Worm (Caenorhabditis elegans): ENCODE data around the gene panl-3.

panl-3 gene

ce11 chrIII:9818763-9819162 lies at the start of gene panl-3:
panl-3 (plus strand) TSS chrIII:9819056.
- TF ChIP-seq lin-38 (GFP tag; IDR thresholded peaks at IDR 0.05) (peak; percentile 50), zfp-2 (tag; optimal IDR thresholded peaks at IDR 0.05) (no peak), set-16 (GFP tag; IDR thresholded peaks at IDR 0.05) (peak; percentile 23; the same call in 1 of the 2 replicates), fos-1 (tag; optimal IDR thresholded peaks at IDR 0.05) (no peak), hmg-1.1 (GFP tag; IDR thresholded peaks at IDR 0.05) (peak; percentile 80), rbr-2 (tag; optimal IDR thresholded peaks at IDR 0.05) (peak; percentile 59), dve-1 (tag; optimal IDR thresholded peaks at IDR 0.05; ENCODE audit: insufficient read depth) (peak; percentile 58), lin-13 (GFP tag; optimal IDR thresholded peaks at IDR 0.05) (peak; percentile 45), F44E2.7 (GFP tag; IDR thresholded peaks at IDR 0.05) (no peak), nhr-28 (tag; optimal IDR thresholded peaks at IDR 0.05) (peak; percentile 32), mdl-1 (tag; optimal IDR thresholded peaks at IDR 0.05) (peak; percentile 67 to 95), hlh-11 (tag; optimal IDR thresholded peaks at IDR 0.05) (peak; percentile 78), nhr-42 (GFP tag; IDR thresholded peaks at IDR 0.05) (no peak), lsy-2 (tag; optimal IDR thresholded peaks at IDR 0.05) (peak; percentile 10 to 74), hif-1 (tag; optimal IDR thresholded peaks at IDR 0.05) (peak in 1 of 2 experiments; percentile 32), nhr-6 (tag; optimal IDR thresholded peaks at IDR 0.05) (peak; percentile 38), dmd-6 (GFP tag; IDR thresholded peaks at IDR 0.05) (peak; percentile 43), dpl-1 (GFP tag; optimal IDR thresholded peaks at IDR 0.05) (peak; percentile 63), aly-2 (tag; optimal IDR thresholded peaks at IDR 0.05) (no peak), Y48G9A.11 (GFP tag; IDR thresholded peaks at IDR 0.05) (no peak), lim-7 (GFP tag; IDR thresholded peaks at IDR 0.05) (no peak), mep-1 (tag; optimal IDR thresholded peaks at IDR 0.05) (peak; percentile 63), pha-4 (GFP tag; IDR thresholded peaks at IDR 0.05) (no peak), pha-4 (tag; optimal IDR thresholded peaks at IDR 0.05) (peak; percentile 16), ceh-20 (GFP tag; IDR thresholded peaks at IDR 0.05) (peak; percentile 33; the same call in 1 of the 2 replicates), ceh-44 (GFP tag; IDR thresholded peaks at IDR 0.05) (no peak), mes-2 (tag; optimal IDR thresholded peaks at IDR 0.05; ENCODE audit: poor library complexity, severe bottlenecking) (peak; percentile 84), ama-1 (optimal IDR thresholded peaks at IDR 0.05) (peak; percentile 3), hlh-30 (tag; optimal IDR thresholded peaks at IDR 0.05; ENCODE audit: insufficient read depth) (peak; percentile 99), ztf-7 (tag; optimal IDR thresholded peaks at IDR 0.05) (peak; percentile 28), aha-1 (tag) (peak; percentile 67), lin-1 (GFP tag; IDR thresholded peaks at IDR 0.05) (0 out of 2 replicates have a peak, but pooled peaks have one; percentile 24), T26A8.4 (GFP tag; IDR thresholded peaks at IDR 0.05) (0 out of 2 replicates have a peak, but pooled peaks have one; percentile 52), mxl-3 (GFP tag; optimal IDR thresholded peaks at IDR 0.05) (peak; percentile 89)

- no peak for TF ChIP-seq nhr-41 (GFP tag; IDR thresholded peaks at IDR 0.05)
- peak in 1 of 2 experiments; percentile 97 for TF ChIP-seq unc-62 (GFP tag; optimal IDR thresholded peaks at IDR 0.05 in 1 of 2)
- TF ChIP-seq unc-62 (tag; optimal IDR thresholded peaks at IDR 0.05): no peak
These were observed 48.3 kb upstream of the panl-3 start for ce11 chrIII:9770590-9770989.

ce11 chrIII:9772394-9772793 lies 46.5 kb upstream of the panl-3 start:
- TF ChIP-seq R02D3.7 (tag; optimal IDR thresholded peaks at IDR 0.05) (no peak), nhr-28 (tag; optimal IDR thresholded peaks at IDR 0.05) (no peak), gei-8 (GFP tag; optimal IDR thresholded peaks at IDR 0.05) (no peak), madf-9 (GFP tag; conservative IDR thresholded peaks at IDR 0.05) (no peak), rbr-2 (tag; optimal IDR thresholded peaks at IDR 0.05) (no peak), nhr-10 (tag; optimal IDR thresholded peaks at IDR 0.05) (no peak), Y105C5A.15 (GFP tag; IDR thresholded peaks at IDR 0.05) (no peak), unc-62 (GFP tag; optimal IDR thresholded peaks at IDR 0.05 in 1 of 2) (peak in 1 of 2 experiments; percentile 25), unc-62 (tag; optimal IDR thresholded peaks at IDR 0.05) (no peak), lin-38 (GFP tag; IDR thresholded peaks at IDR 0.05) (0 out of 2 replicates have a peak, but pooled peaks have one; percentile 27), D1046.2 (GFP tag; IDR thresholded peaks at IDR 0.05) (0 out of 2 replicates have a peak, but pooled peaks have one; percentile 50), unc-130 (GFP tag; optimal IDR thresholded peaks at IDR 0.05) (no peak), dve-1 (tag; optimal IDR thresholded peaks at IDR 0.05; ENCODE audit: insufficient read depth) (no peak)
